Worm (Caenorhabditis elegans) whole organism, mixed stage, embryonic: Measurements from ENCODE around the gene T26C5.2.

Source experiments
- ces-1 ChIP-seq: fragments of 150-350 bp; optimal IDR thresholded peaks from 2 replicates; lab custom pipeline; 2014; ENCODE audit warnings: missing biosample characterization, missing genetic modification reagents, missing genetic modification characterization
- mab-5 ChIP-seq: fragments of 150-350 bp; optimal IDR thresholded peaks from 2 replicates; lab custom pipeline; 2014; ENCODE audit warnings: missing biosample characterization, missing genetic modification characterization
- nhr-12 ChIP-seq: fragments of 150-350 bp; optimal IDR thresholded peaks from 2 replicates; lab custom pipeline; 2014; ENCODE audit warnings: missing biosample characterization, missing genetic modification characterization
- tbx-8 ChIP-seq: fragments of 200-800 bp; sonication (Bioruptor generic); optimal IDR thresholded peaks from 2 replicates; lab custom pipeline; 2018; ENCODE audit warnings: mild to moderate bottlenecking, missing genetic modification characterization, moderate library complexity, missing compliant biosample characterization

ce11 chrII:9274734-9275133 lies 41.7 kb downstream of the T26C5.2 start:
- TF ChIP-seq tbx-8 (GFP tag; lab: Kevin White, UChicago) (no peak), ces-1 (GFP tag; lab: Kevin White, UChicago) (no peak), mab-5 (tag; lab: Kevin White, UChicago) (no peak), nhr-12 (tag; lab: Kevin White, UChicago) (no peak)
